Worm (Caenorhabditis elegans) whole organism, L2 larva: ENCODE results near the gene set-4.

ENCODE experiments used
- R02D3.7 ChIP-seq: fragments of 150-350 bp; optimal IDR thresholded peaks from 2 replicates; lab custom pipeline; 2014; ENCODE audit warnings: missing biosample characterization, missing genetic modification characterization
- ZK546.5 ChIP-seq: sonication (generic microtip); optimal IDR thresholded peaks from 2 replicates; lab custom pipeline; 2017; ENCODE audit warnings: missing biosample characterization, missing genetic modification characterization
- ama-1 ChIP-seq: fragments of 150-350 bp; optimal IDR thresholded peaks from 2 replicates; lab custom pipeline; 2018; ENCODE audit warnings: inconsistent platforms
- blmp-1 ChIP-seq: sonication (generic microtip); optimal IDR thresholded peaks from 2 replicates; lab custom pipeline; 2017; ENCODE audit warnings: missing genetic modification characterization, mild to moderate bottlenecking, missing compliant biosample characterization, antibody characterized with exemption, moderate library complexity; ENCODE audit not compliant: insufficient read depth
- dmd-4 ChIP-seq: sonication (generic microtip); optimal IDR thresholded peaks from 2 replicates; lab custom pipeline; 2017; ENCODE audit warnings: missing biosample characterization, missing genetic modification characterization
- elt-3 ChIP-seq: sonication (generic microtip); optimal IDR thresholded peaks from 2 replicates; lab custom pipeline; 2017; ENCODE audit warnings: missing biosample characterization, missing genetic modification characterization
- nhr-11 ChIP-seq: fragments of 150-350 bp; optimal IDR thresholded peaks from 2 replicates; lab custom pipeline; 2014; ENCODE audit warnings: missing biosample characterization, missing genetic modification characterization
- nhr-12 ChIP-seq: fragments of 150-350 bp; optimal IDR thresholded peaks from 2 replicates; lab custom pipeline; 2014; ENCODE audit warnings: missing biosample characterization, missing genetic modification characterization
- nhr-25 ChIP-seq: fragments of 150-350 bp; sonication (generic microtip); optimal IDR thresholded peaks from 3 replicates; lab custom pipeline; 2014; ENCODE audit warnings: missing biosample characterization, missing genetic modification characterization
- zag-1 ChIP-seq: fragments of 150-350 bp; optimal IDR thresholded peaks from 2 replicates; lab custom pipeline; 2014; ENCODE audit warnings: missing biosample characterization, missing genetic modification characterization
- ztf-4 ChIP-seq: fragments of 150-350 bp; optimal IDR thresholded peaks from 2 replicates; lab custom pipeline; 2014; ENCODE audit warnings: missing biosample characterization, missing genetic modification characterization

DNA sequence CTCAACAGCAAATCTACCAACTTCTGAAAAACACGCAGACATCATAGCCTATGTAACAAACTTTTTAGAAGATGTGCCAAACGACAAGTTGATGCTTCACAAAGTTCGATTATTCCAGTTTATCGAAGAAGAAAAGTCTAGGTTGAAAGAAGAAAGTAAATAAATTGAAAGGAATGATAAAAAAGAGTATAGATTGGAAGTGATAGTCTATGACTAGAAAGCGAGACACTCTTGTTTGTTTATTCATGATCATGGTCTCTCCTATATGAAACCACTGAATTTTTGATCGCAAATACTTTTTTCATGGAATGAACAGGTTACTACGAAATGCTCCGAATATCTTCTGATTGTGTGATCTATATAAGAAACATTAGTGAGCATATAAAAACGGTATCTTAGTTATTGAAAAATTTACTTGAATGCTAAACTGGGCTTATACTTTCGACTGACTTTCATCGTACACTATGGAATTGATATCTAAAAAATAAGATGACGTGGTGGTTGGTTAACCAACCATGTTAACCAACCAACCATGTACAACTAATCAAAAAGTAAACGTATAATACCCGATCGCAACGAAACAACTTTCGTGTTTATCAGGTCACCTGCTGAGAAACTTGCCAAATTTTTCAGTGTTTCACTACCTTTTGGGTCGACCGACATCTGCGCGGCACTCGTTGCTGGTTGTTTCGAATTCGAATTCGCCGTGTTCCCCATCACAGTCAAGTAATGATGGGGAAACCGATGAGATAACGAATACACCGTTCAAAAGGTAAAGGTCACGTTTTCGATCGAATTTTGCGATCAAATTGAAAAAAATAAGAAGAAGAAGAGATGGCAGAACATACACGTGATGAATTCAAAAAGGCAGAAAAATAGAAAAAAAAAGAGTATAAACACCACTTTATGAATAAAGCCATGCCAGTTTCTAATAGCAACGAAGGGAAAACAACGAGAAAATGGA, 14.3 kb upstream of the set-4 start, which contains the start of gene C32D5.8:
- no peak for TF ChIP-seq dmd-4 (tag; lab: Kevin White, UChicago)
- peak; percentile 38 for TF ChIP-seq ama-1 (lab: Kevin White, UChicago)
- no peak for TF ChIP-seq nhr-11
- no peak for TF ChIP-seq R02D3.7 (tag; lab: Kevin White, UChicago)
- TF ChIP-seq ztf-4 (tag; lab: Kevin White, UChicago) = peak; percentile 12
- TF ChIP-seq nhr-25 (tag; lab: Kevin White, UChicago) = peak; percentile 79
- no peak for TF ChIP-seq ZK546.5 (tag; lab: Kevin White, UChicago)
- TF ChIP-seq zag-1 (tag; lab: Kevin White, UChicago) = no peak
- no peak for TF ChIP-seq nhr-12 (tag; lab: Kevin White, UChicago)
- no peak for TF ChIP-seq elt-3 (tag; lab: Kevin White, UChicago)
- peak; percentile 45 for TF ChIP-seq blmp-1 (tag; lab: Kevin White, UChicago)
